Worm (Caenorhabditis elegans): ENCODE data around the gene cux-7.
A peak's percentile ranks its signal among the peaks of the same experiment; 100 is the strongest.

The cux-7 gene

ce11 chrIII:7559869-7560268, 39.2 kb upstream of the cux-7 start (continued):
- peak; percentile 34 for TF ChIP-seq nhr-19 (GFP tag; conservative IDR thresholded peaks at IDR 0.05)
- no peak for TF ChIP-seq hlh-17 (GFP tag; optimal IDR thresholded peaks at IDR 0.05; ENCODE audit: borderline replicate concordance)
- peak; percentile 67 for TF ChIP-seq rnt-1 (tag; optimal IDR thresholded peaks at IDR 0.05)
- TF ChIP-seq fkh-4 (tag; optimal IDR thresholded peaks at IDR 0.05; ENCODE audit: borderline replicate concordance) = no peak
- TF ChIP-seq ceh-90 (tag; optimal IDR thresholded peaks at IDR 0.05) = no peak
- TF ChIP-seq lsy-2 (tag; optimal IDR thresholded peaks at IDR 0.05) = peak; percentile 45 to 60
- no peak for TF ChIP-seq ama-1 (optimal IDR thresholded peaks at IDR 0.05)
- no peak for TF ChIP-seq pqm-1 (tag; optimal IDR thresholded peaks at IDR 0.05)
- TF ChIP-seq snu-23 (GFP tag; optimal IDR thresholded peaks at IDR 0.05) = peak; percentile 18
- peak; percentile 48 for TF ChIP-seq tbx-2 (tag; optimal IDR thresholded peaks at IDR 0.05)
- peak; percentile 29 for TF ChIP-seq irx-1 (tag; optimal IDR thresholded peaks at IDR 0.05)
- peak; percentile 56 for TF ChIP-seq lin-39 (tag; optimal IDR thresholded peaks at IDR 0.05)
- TF ChIP-seq unc-62 (GFP tag; optimal IDR thresholded peaks at IDR 0.05) = no peak
- no peak for TF ChIP-seq aha-1 (tag; optimal IDR thresholded peaks at IDR 0.05)
- no peak for TF ChIP-seq lin-13 (GFP tag; optimal IDR thresholded peaks at IDR 0.05)
- TF ChIP-seq C16A3.4 (tag; optimal IDR thresholded peaks at IDR 0.05) = no peak
- TF ChIP-seq unc-30 (tag; optimal IDR thresholded peaks at IDR 0.05) = no peak
- no peak for TF ChIP-seq mdl-1 (tag; optimal IDR thresholded peaks at IDR 0.05)
- TF ChIP-seq sptf-1 (tag; optimal IDR thresholded peaks at IDR 0.05) = no peak
- no peak for TF ChIP-seq egl-13 (tag; optimal IDR thresholded peaks at IDR 0.05)
- no peak for TF ChIP-seq fkh-10 (GFP tag; optimal IDR thresholded peaks at IDR 0.05)
- TF ChIP-seq mab-9 (GFP tag; IDR thresholded peaks at IDR 0.05) = no peak
- TF ChIP-seq tlp-1 (tag; optimal IDR thresholded peaks at IDR 0.05) = no peak
- TF ChIP-seq C34B4.2 (tag; optimal IDR thresholded peaks at IDR 0.05) = no peak
- TF ChIP-seq dsc-1 (tag; optimal IDR thresholded peaks at IDR 0.05) = no peak
- no peak for TF ChIP-seq egl-27 (tag; optimal IDR thresholded peaks at IDR 0.05)
- TF ChIP-seq grh-1 (GFP tag; IDR thresholded peaks at IDR 0.05) = no peak
- no peak for TF ChIP-seq nhr-90 (tag; optimal IDR thresholded peaks at IDR 0.05; ENCODE audit: poor library complexity)
- TF ChIP-seq zag-1 (tag; optimal IDR thresholded peaks at IDR 0.05) = no peak
- TF ChIP-seq ceh-88 (GFP tag; IDR thresholded peaks at IDR 0.05) = no peak
- TF ChIP-seq swsn-7 (tag; optimal IDR thresholded peaks at IDR 0.05) = peak; percentile 5
- TF ChIP-seq aly-2 (tag; optimal IDR thresholded peaks at IDR 0.05) = no peak

ce11 chrIII:7558658-7559057, 38.0 kb upstream of the cux-7 start:
- TF ChIP-seq mef-2 (tag; optimal IDR thresholded peaks at IDR 0.05) = no peak
- no peak for TF ChIP-seq nhr-85 (tag)
- TF ChIP-seq dsc-1 (tag; optimal IDR thresholded peaks at IDR 0.05) = no peak
- no peak for TF ChIP-seq unc-98 (GFP tag; IDR thresholded peaks at IDR 0.05)
- TF ChIP-seq swsn-7 (tag; optimal IDR thresholded peaks at IDR 0.05) = no peak
- no peak for TF ChIP-seq ceh-63 (GFP tag; optimal IDR thresholded peaks at IDR 0.05)
- no peak for TF ChIP-seq lsy-2 (tag; optimal IDR thresholded peaks at IDR 0.05)
- TF ChIP-seq alr-1 (tag; optimal IDR thresholded peaks at IDR 0.05; ENCODE audit: borderline replicate concordance) = no peak
- TF ChIP-seq unc-62 (GFP tag; optimal IDR thresholded peaks at IDR 0.05) = no peak
- TF ChIP-seq sox-4 (tag; optimal IDR thresholded peaks at IDR 0.05) = no peak

ce11 chrIII:7557930-7558470, 37.4 kb upstream of the cux-7 start:
- TF ChIP-seq xbp-1 (tag; optimal IDR thresholded peaks at IDR 0.05) (no peak), lsy-2 (tag; optimal IDR thresholded peaks at IDR 0.05) (peak; percentile 22 to 67), dsc-1 (tag; optimal IDR thresholded peaks at IDR 0.05) (no peak), pqm-1 (tag; optimal IDR thresholded peaks at IDR 0.05) (no peak), lin-35 (GFP tag; optimal IDR thresholded peaks at IDR 0.05) (peak in 1 of 2 experiments; percentile 17), nhr-85 (tag) (peak; percentile 65), pax-3 (tag; optimal IDR thresholded peaks at IDR 0.05) (no peak), snu-23 (GFP tag; optimal IDR thresholded peaks at IDR 0.05) (peak; percentile 25), nhr-11 (tag; optimal IDR thresholded peaks at IDR 0.05) (no peak), blmp-1 (tag; optimal IDR thresholded peaks at IDR 0.05) (peak; percentile 70), fkh-4 (tag; optimal IDR thresholded peaks at IDR 0.05; ENCODE audit: borderline replicate concordance) (no peak), swsn-7 (tag; optimal IDR thresholded peaks at IDR 0.05) (no peak), nhr-20 (tag; optimal IDR thresholded peaks at IDR 0.05) (peak; percentile 17), lin-14 (GFP tag; optimal IDR thresholded peaks at IDR 0.05) (peak; percentile 5), lin-13 (GFP tag; optimal IDR thresholded peaks at IDR 0.05) (no peak), grh-1 (GFP tag; IDR thresholded peaks at IDR 0.05) (peak; percentile 49), nhr-71 (tag; optimal IDR thresholded peaks at IDR 0.05) (peak; percentile 16), elt-3 (tag; optimal IDR thresholded peaks at IDR 0.05) (peak in 2 of 6 experiments; percentile 25 to 36)
